Worm (Caenorhabditis elegans): Measurements from ENCODE around the gene F27E5.3.

Gene F27E5.3

ce11 chrII:10136771-10137170 lies 7.2 kb downstream of the F27E5.3 start:
- TF ChIP-seq pha-4 (tag; optimal IDR thresholded peaks at IDR 0.05), result peak; percentile 22
- no peak for TF ChIP-seq pqm-1 (tag; optimal IDR thresholded peaks at IDR 0.05)
- TF ChIP-seq fos-1 (tag; optimal IDR thresholded peaks at IDR 0.05), result no peak
- TF ChIP-seq nhr-28 (tag; optimal IDR thresholded peaks at IDR 0.05), result no peak
- TF ChIP-seq mml-1 (tag; optimal IDR thresholded peaks at IDR 0.05), result no peak
- TF ChIP-seq nhr-25 (tag; optimal IDR thresholded peaks at IDR 0.05), result no peak
- TF ChIP-seq nfya-1 (tag; optimal IDR thresholded peaks at IDR 0.05; ENCODE audit: insufficient read depth), result no peak

ce11 chrII:10134285-10134995 lies 9.6 kb downstream of the F27E5.3 start, which contains the start of gene F27E5.9:
F27E5.9 (plus strand) TSS chrII:10134945.
- TF ChIP-seq nfya-1 (tag; optimal IDR thresholded peaks at IDR 0.05; ENCODE audit: insufficient read depth) (no peak), tbx-2 (tag; optimal IDR thresholded peaks at IDR 0.05) (no peak), jun-1 (tag; optimal IDR thresholded peaks at IDR 0.05) (peak; percentile 47), nhr-11 (tag; optimal IDR thresholded peaks at IDR 0.05) (no peak), skn-1 (tag; optimal IDR thresholded peaks at IDR 0.05) (peak; percentile 14), lin-15B (tag; optimal IDR thresholded peaks at IDR 0.05) (no peak), pha-4 (tag; optimal IDR thresholded peaks at IDR 0.05) (peak; percentile 68), zag-1 (tag; optimal IDR thresholded peaks at IDR 0.05) (no peak), aly-2 (tag; optimal IDR thresholded peaks at IDR 0.05) (no peak), elt-2 (tag; optimal IDR thresholded peaks at IDR 0.05) (peak; percentile 95), unc-62 (GFP tag; optimal IDR thresholded peaks at IDR 0.05) (no peak), mdl-1 (tag; optimal IDR thresholded peaks at IDR 0.05) (no peak), fos-1 (tag; optimal IDR thresholded peaks at IDR 0.05) (peak; percentile 16), pqm-1 (tag; optimal IDR thresholded peaks at IDR 0.05) (peak; percentile 93), R02D3.7 (tag; optimal IDR thresholded peaks at IDR 0.05) (no peak)

ce11 chrII:10132818-10133217 lies 11.2 kb downstream of the F27E5.3 start:
- TF ChIP-seq ceh-28 (tag; optimal IDR thresholded peaks at IDR 0.05) (no peak), mml-1 (tag; optimal IDR thresholded peaks at IDR 0.05) (no peak), nhr-23 (tag; optimal IDR thresholded peaks at IDR 0.05) (no peak), nhr-11 (tag; optimal IDR thresholded peaks at IDR 0.05) (peak; percentile 39)

- TF ChIP-seq ceh-16 (tag; optimal IDR thresholded peaks at IDR 0.05) (no peak), nhr-67 (tag; optimal IDR thresholded peaks at IDR 0.05) (no peak), egl-5 (tag; optimal IDR thresholded peaks at IDR 0.05) (no peak), nhr-43 (tag; optimal IDR thresholded peaks at IDR 0.05; ENCODE audit: poor library complexity, severe bottlenecking) (no peak), elt-3 (tag; optimal IDR thresholded peaks at IDR 0.05) (no peak), ceh-82 (tag; optimal IDR thresholded peaks at IDR 0.05) (no peak), ceh-9 (tag; optimal IDR thresholded peaks at IDR 0.05) (no peak), lin-39 (tag; optimal IDR thresholded peaks at IDR 0.05) (no peak), nhr-28 (tag; optimal IDR thresholded peaks at IDR 0.05) (no peak), zag-1 (tag; optimal IDR thresholded peaks at IDR 0.05) (no peak), nhr-11 (tag; optimal IDR thresholded peaks at IDR 0.05) (no peak), nhr-25 (tag; optimal IDR thresholded peaks at IDR 0.05) (no peak), skn-1 (tag; optimal IDR thresholded peaks at IDR 0.05) (no peak), nhr-23 (tag; optimal IDR thresholded peaks at IDR 0.05) (no peak), ztf-11 (tag; optimal IDR thresholded peaks at IDR 0.05) (no peak), hmg-11 (tag; optimal IDR thresholded peaks at IDR 0.05) (no peak), unc-62 (GFP tag; optimal IDR thresholded peaks at IDR 0.05) (no peak)
Measured at ce11 chrII:10131760-10132159, 12.2 kb downstream of the F27E5.3 start, which contains the start of gene F27E5.5. F27E5.5 (minus strand) TSS chrII:10131860.

ce11 chrII:10127389-10127788 lies 16.6 kb downstream of the F27E5.3 start, which contains the start of gene F27E5.8:
F27E5.8 (minus strand) TSS chrII:10127489.
- TF ChIP-seq pqm-1 (tag; optimal IDR thresholded peaks at IDR 0.05) (no peak), unc-39 (tag; optimal IDR thresholded peaks at IDR 0.05) (no peak), R02D3.7 (tag; optimal IDR thresholded peaks at IDR 0.05) (no peak), tbx-2 (tag; optimal IDR thresholded peaks at IDR 0.05) (no peak)

ce11 chrII:10122465-10122864 lies 21.5 kb downstream of the F27E5.3 start, which contains the start of gene F27E5.7:
F27E5.7 (plus strand) TSS chrII:10122765.
- TF ChIP-seq sea-2 (GFP tag; optimal IDR thresholded peaks at IDR 0.05) (no peak), ztf-4 (tag; optimal IDR thresholded peaks at IDR 0.05) (no peak), nhr-25 (tag; optimal IDR thresholded peaks at IDR 0.05) (no peak), ama-1 (optimal IDR thresholded peaks at IDR 0.05) (no peak), snpc-4 (tag; optimal IDR thresholded peaks at IDR 0.05) (no peak), nhr-23 (tag; optimal IDR thresholded peaks at IDR 0.05) (no peak), tbx-2 (tag; optimal IDR thresholded peaks at IDR 0.05) (no peak), nhr-237 (tag; optimal IDR thresholded peaks at IDR 0.05) (no peak), ztf-11 (tag; optimal IDR thresholded peaks at IDR 0.05) (no peak), nhr-11 (tag; optimal IDR thresholded peaks at IDR 0.05) (no peak), ceh-82 (tag; optimal IDR thresholded peaks at IDR 0.05) (no peak), nhr-76 (tag; optimal IDR thresholded peaks at IDR 0.05) (no peak), lsy-12 (tag; optimal IDR thresholded peaks at IDR 0.05) (no peak)
